Worm (Caenorhabditis elegans) whole organism, L4 larva: ENCODE data around the gene K08F4.5.

ENCODE experiments used
- F10B5.3 ChIP-seq: sonication (generic microtip); optimal IDR thresholded peaks from 2 replicates; lab custom pipeline; 2016; ENCODE audit warnings: mild to moderate bottlenecking, missing genetic modification characterization, missing compliant biosample characterization
- F37D6.2 ChIP-seq: sonication (generic microtip); optimal IDR thresholded peaks from 2 replicates; lab custom pipeline; 2016; ENCODE audit warnings: mild to moderate bottlenecking, missing genetic modification characterization, missing compliant biosample characterization
- F49E8.2 ChIP-seq: sonication (generic microtip); optimal IDR thresholded peaks from 2 replicates; lab custom pipeline; 2016; ENCODE audit warnings: missing compliant biosample characterization, mild to moderate bottlenecking, missing genetic modification characterization, borderline replicate concordance
- R02D3.7 ChIP-seq: fragments of 150-350 bp; sonication (generic microtip); optimal IDR thresholded peaks from 3 replicates; lab custom pipeline; 2014; ENCODE audit warnings: missing biosample characterization, missing genetic modification characterization
- T20F7.1 ChIP-seq: fragments of 200-800 bp; sonication (Bioruptor generic); optimal IDR thresholded peaks from 2 replicates; lab custom pipeline; 2018; ENCODE audit warnings: mild to moderate bottlenecking, missing genetic modification characterization, missing compliant biosample characterization
- Y105C5A.15 ChIP-seq: fragments of 200-800 bp; sonication (Bioruptor generic); IDR thresholded peaks from 2 replicates; pipeline ENCODE4 v1.3.6; 2022; ENCODE audit warnings: missing genetic modification characterization, missing compliant biosample characterization
- Y5F2A.4 ChIP-seq: fragments of 200-800 bp; sonication (Bioruptor generic); optimal IDR thresholded peaks from 2 replicates; lab custom pipeline; 2018; ENCODE audit warnings: mild to moderate bottlenecking, missing genetic modification characterization, missing compliant biosample characterization
- ZK337.2 ChIP-seq: fragments of 200-800 bp; sonication (Bioruptor generic); IDR thresholded peaks from 2 replicates; pipeline ENCODE4 v1.3.6; 2022; ENCODE audit warnings: missing genetic modification reagents, missing genetic modification characterization, missing compliant biosample characterization
- ZK546.5 ChIP-seq, 2 experiments: sonication (generic microtip); optimal IDR thresholded peaks; 2 replicates each; lab custom pipeline; 2017; ENCODE audit warnings: missing biosample characterization in 2 of 2, missing genetic modification characterization in 2 of 2
- aha-1 ChIP-seq: fragments of 150-350 bp; peaks from one replicate; lab custom pipeline; 2014; ENCODE audit warnings: missing biosample characterization, missing genetic modification characterization
- ama-1 ChIP-seq: fragments of 150-350 bp; optimal IDR thresholded peaks from 2 replicates; lab custom pipeline; 2014; ENCODE audit warnings: inconsistent platforms, mixed read lengths
- arid-1 ChIP-seq: fragments of 200-800 bp; sonication (Bioruptor generic); conservative IDR thresholded peaks from 2 replicates; pipeline ENCODE4 v1.3.6; 2022; ENCODE audit warnings: missing genetic modification reagents, missing genetic modification characterization, missing compliant biosample characterization
- ceh-20 ChIP-seq: fragments of 200-800 bp; sonication (Bioruptor generic); IDR thresholded peaks from 2 replicates; pipeline ENCODE4 v1.3.6; 2022; ENCODE audit warnings: missing genetic modification reagents, missing genetic modification characterization, missing compliant biosample characterization
- ceh-62 ChIP-seq: sonication (generic microtip); optimal IDR thresholded peaks from 2 replicates; lab custom pipeline; 2017; ENCODE audit warnings: missing biosample characterization, missing genetic modification characterization
- ctbp-1 ChIP-seq: fragments of 200-800 bp; sonication (Bioruptor generic); IDR thresholded peaks from 2 replicates; pipeline ENCODE4 v1.3.6; 2022; ENCODE audit warnings: missing genetic modification reagents, missing genetic modification characterization, missing compliant biosample characterization
- daf-19 ChIP-seq: fragments of 200-800 bp; sonication (Bioruptor generic); conservative IDR thresholded peaks from 2 replicates; pipeline ENCODE4 v1.3.6; 2022; ENCODE audit warnings: missing genetic modification characterization, missing compliant biosample characterization
- daf-8 ChIP-seq: fragments of 200-800 bp; sonication (Bioruptor generic); IDR thresholded peaks from 2 replicates; pipeline ENCODE4 v1.3.6; 2022; ENCODE audit warnings: missing genetic modification characterization, missing compliant biosample characterization
- dmd-6 ChIP-seq: fragments of 200-800 bp; sonication (Bioruptor generic); IDR thresholded peaks from 2 replicates; pipeline ENCODE4 v1.3.6; 2022; ENCODE audit warnings: missing genetic modification reagents, missing genetic modification characterization, missing compliant biosample characterization
- dmd-9 ChIP-seq: fragments of 200-800 bp; sonication (Bioruptor generic); IDR thresholded peaks from 2 replicates; pipeline ENCODE4 v1.3.6; 2022; ENCODE audit warnings: missing genetic modification reagents, missing genetic modification characterization, missing compliant biosample characterization
- dpl-1 ChIP-seq: fragments of 150-350 bp; optimal IDR thresholded peaks from 2 replicates; lab custom pipeline; 2014; ENCODE audit warnings: missing biosample characterization, missing genetic modification reagents, missing genetic modification characterization
- egl-43 ChIP-seq: fragments of 200-800 bp; sonication (Bioruptor generic); IDR thresholded peaks from 2 replicates; pipeline ENCODE4 v1.3.6; 2022; ENCODE audit warnings: missing genetic modification reagents, missing genetic modification characterization, missing compliant biosample characterization
- fos-1 ChIP-seq: fragments of 150-350 bp; optimal IDR thresholded peaks from 2 replicates; lab custom pipeline; 2014; ENCODE audit warnings: missing biosample characterization, missing genetic modification characterization
- lim-7 ChIP-seq: fragments of 200-800 bp; sonication (Bioruptor generic); IDR thresholded peaks from 2 replicates; pipeline ENCODE4 v1.3.6; 2022; ENCODE audit warnings: missing genetic modification characterization, missing compliant biosample characterization
- lin-13 ChIP-seq: fragments of 150-350 bp; optimal IDR thresholded peaks from 2 replicates; lab custom pipeline; 2014; ENCODE audit warnings: missing biosample characterization, missing genetic modification reagents, missing genetic modification characterization
- lin-29 ChIP-seq: fragments of 200-800 bp; sonication (Bioruptor generic); IDR thresholded peaks from 2 replicates; pipeline ENCODE4 v1.3.6; 2022; ENCODE audit warnings: missing genetic modification reagents, missing genetic modification characterization, missing compliant biosample characterization
- lin-38 ChIP-seq: fragments of 200-800 bp; sonication (Bioruptor generic); IDR thresholded peaks from 2 replicates; pipeline ENCODE4 v1.3.6; 2022; ENCODE audit warnings: missing genetic modification reagents, missing genetic modification characterization, missing compliant biosample characterization
- lsy-2 ChIP-seq, 2 experiments: fragments of 150-350 bp in 1 of 2; sonication (generic microtip) in 1 of 2; optimal IDR thresholded peaks; 2 replicates each; lab custom pipeline; 2014 to 2017; ENCODE audit warnings: missing biosample characterization in 2 of 2, missing genetic modification characterization in 2 of 2
- madf-9 ChIP-seq: fragments of 200-800 bp; sonication (Bioruptor generic); conservative IDR thresholded peaks from 2 replicates; pipeline ENCODE4 v1.3.6; 2022; ENCODE audit warnings: missing genetic modification reagents, missing genetic modification characterization, missing compliant biosample characterization
- mdl-1 ChIP-seq, 2 experiments: fragments of 150-350 bp in 1 of 2; sonication (generic microtip) in 1 of 2; optimal IDR thresholded peaks; 2 replicates each; lab custom pipeline; 2014 to 2017; ENCODE audit warnings: missing biosample characterization in 2 of 2, missing genetic modification characterization in 2 of 2
- mdt-29 ChIP-seq: fragments of 200-800 bp; sonication (Bioruptor generic); IDR thresholded peaks from 2 replicates; pipeline ENCODE4 v1.3.6; 2022; ENCODE audit warnings: missing genetic modification reagents, missing genetic modification characterization, missing compliant biosample characterization
- mxl-2 ChIP-seq: fragments of 200-800 bp; sonication (Bioruptor generic); conservative IDR thresholded peaks from 2 replicates; pipeline ENCODE4 v1.3.6; 2022; ENCODE audit warnings: missing genetic modification reagents, missing genetic modification characterization, missing compliant biosample characterization
- mxl-3 ChIP-seq: fragments of 200-800 bp; sonication (Bioruptor generic); optimal IDR thresholded peaks from 2 replicates; lab custom pipeline; 2018; ENCODE audit warnings: mild to moderate bottlenecking, missing genetic modification characterization, missing compliant biosample characterization
- nhr-102 ChIP-seq: sonication (generic microtip); optimal IDR thresholded peaks from 2 replicates; lab custom pipeline; 2016; ENCODE audit warnings: mild to moderate bottlenecking, missing genetic modification characterization, moderate library complexity, missing compliant biosample characterization
- nhr-11 ChIP-seq: fragments of 150-350 bp; optimal IDR thresholded peaks from 2 replicates; lab custom pipeline; 2014; ENCODE audit warnings: missing biosample characterization, missing genetic modification characterization
- nhr-25 ChIP-seq: sonication (generic microtip); optimal IDR thresholded peaks from 2 replicates; lab custom pipeline; 2017; ENCODE audit warnings: missing genetic modification characterization, mild to moderate bottlenecking, missing compliant biosample characterization, antibody characterized with exemption, moderate library complexity, borderline replicate concordance; ENCODE audit not compliant: insufficient read depth
- nhr-6 ChIP-seq: fragments of 150-350 bp; optimal IDR thresholded peaks from 2 replicates; lab custom pipeline; 2014; ENCODE audit warnings: missing biosample characterization, missing genetic modification characterization
- nhr-76 ChIP-seq: fragments of 150-350 bp; optimal IDR thresholded peaks from 2 replicates; lab custom pipeline; 2014; ENCODE audit warnings: missing biosample characterization, missing genetic modification characterization
- nhr-77 ChIP-seq: fragments of 150-350 bp; optimal IDR thresholded peaks from 2 replicates; lab custom pipeline; 2014; ENCODE audit warnings: missing biosample characterization, missing genetic modification characterization
- pha-4 ChIP-seq, 2 experiments: fragments of 150-350 bp in 1 of 2; fragments of 200-800 bp in 1 of 2; sonication (Bioruptor generic) in 1 of 2; IDR thresholded peaks in 1 of 2; optimal IDR thresholded peaks in 1 of 2; 2 replicates each; pipeline versions ENCODE4 v1.3.6 to Lab custom; 2014 to 2022; ENCODE audit warnings: missing genetic modification characterization in 2 of 2, missing genetic modification reagents in 2 of 2, missing biosample characterization in 1 of 2, missing compliant biosample characterization in 1 of 2
- rbr-2 ChIP-seq: sonication (generic microtip); optimal IDR thresholded peaks from 2 replicates; lab custom pipeline; 2016; ENCODE audit warnings: missing genotype, missing genetic modification characterization, missing compliant biosample characterization
- spr-3 ChIP-seq: fragments of 200-800 bp; sonication (Bioruptor generic); optimal IDR thresholded peaks from 2 replicates; lab custom pipeline; 2018; ENCODE audit warnings: mild to moderate bottlenecking, missing genetic modification characterization, missing compliant biosample characterization
- tra-1 ChIP-seq: fragments of 200-800 bp; sonication (Bioruptor generic); IDR thresholded peaks from 2 replicates; pipeline ENCODE4 v1.3.6; 2022; ENCODE audit warnings: missing genetic modification reagents, missing genetic modification characterization, missing compliant biosample characterization
- unc-130 ChIP-seq: sonication (generic microtip); optimal IDR thresholded peaks from 2 replicates; lab custom pipeline; 2016; ENCODE audit warnings: missing genetic modification reagents, missing genetic modification characterization, missing compliant biosample characterization
- unc-62 ChIP-seq, 3 experiments: fragments of 150-350 bp in 1 of 3; sonication (generic microtip); optimal IDR thresholded peaks in 2 of 3; peaks in 1 of 3; 1 replicate in 1 of 3; 2 replicates in 2 of 3; lab custom pipeline; 2014 to 2017; ENCODE audit warnings: missing biosample characterization in 3 of 3, missing genetic modification characterization in 3 of 3, missing genetic modification reagents in 3 of 3, missing genotype in 1 of 3
- vab-7 ChIP-seq: fragments of 200-800 bp; sonication (Bioruptor generic); IDR thresholded peaks from 2 replicates; pipeline ENCODE4 v1.3.6; 2022; ENCODE audit warnings: missing genetic modification reagents, missing genetic modification characterization, missing compliant biosample characterization
- zfp-2 ChIP-seq: sonication (generic microtip); optimal IDR thresholded peaks from 2 replicates; lab custom pipeline; 2016; ENCODE audit warnings: mild to moderate bottlenecking, missing genetic modification characterization, missing compliant biosample characterization
- zip-2 ChIP-seq: fragments of 150-350 bp; optimal IDR thresholded peaks from 2 replicates; lab custom pipeline; 2014; ENCODE audit warnings: missing biosample characterization, missing genetic modification characterization

Gene K08F4.5

ce11 chrIV:10137804-10138203 lies 2.1 kb upstream of the K08F4.5 start, which contains the start of gene K08F4.12:
Gene K08F4.12, plus strand, starts transcription at chrIV:10138104.
- TF ChIP-seq unc-62 (GFP tag; optimal IDR thresholded peaks at IDR 0.05 in 1 of 2; lab: Kevin White, UChicago) (no peak), unc-62 (tag; optimal IDR thresholded peaks at IDR 0.05; lab: Kevin White, UChicago) (no peak), ZK337.2 (GFP tag; lab: Robert Waterston, UW) (no peak), F10B5.3 (tag; lab: Kevin White, UChicago) (no peak), rbr-2 (tag; lab: Kevin White, UChicago) (no peak), ctbp-1 (GFP tag; lab: Robert Waterston, UW) (no peak), R02D3.7 (tag; lab: Kevin White, UChicago) (no peak)

- TF ChIP-seq dmd-6 (GFP tag; lab: Robert Waterston, UW) (no peak), arid-1 (no peak), aha-1 (tag; lab: Kevin White, UChicago) (no peak), F37D6.2 (tag; lab: Kevin White, UChicago) (no peak), nhr-6 (tag; lab: Kevin White, UChicago) (no peak), mdt-29 (no peak), lsy-2 (tag; optimal IDR thresholded peaks at IDR 0.05; lab: Kevin White, UChicago) (no peak), nhr-25 (tag; lab: Kevin White, UChicago) (no peak), mxl-2 (no peak), rbr-2 (tag; lab: Kevin White, UChicago) (no peak), vab-7 (GFP tag; lab: Robert Waterston, UW) (no peak), egl-43 (GFP tag; lab: Robert Waterston, UW) (no peak), daf-19 (GFP tag; lab: Robert Waterston, UW) (no peak), dmd-9 (GFP tag; lab: Robert Waterston, UW) (no peak), tra-1 (no peak), spr-3 (no peak), lim-7 (GFP tag; lab: Robert Waterston, UW) (no peak), F49E8.2 (no peak)
Observed at ce11 chrIV:10129957-10130356, 5.8 kb downstream of the K08F4.5 start, which contains the start of gene glt-3. Gene glt-3, plus strand, starts transcription at chrIV:10130257.

ce11 chrIV:10128906-10129386 lies 6.8 kb downstream of the K08F4.5 start, which contains the start of the genes gtbp-1 and K08F4.3:
Gene gtbp-1, minus strand, starts transcription at chrIV:10128956.
Gene K08F4.3, plus strand, starts transcription at chrIV:10129257.
- TF ChIP-seq nhr-11 (peak; percentile 60), zfp-2 (tag; lab: Kevin White, UChicago) (peak; percentile 72), T20F7.1 (GFP tag; lab: Kevin White, UChicago) (no peak), lin-29 (GFP tag; lab: Robert Waterston, UW) (no peak), nhr-77 (tag; lab: Kevin White, UChicago) (peak; percentile 66), dmd-9 (GFP tag; lab: Robert Waterston, UW) (no peak), mdl-1 (tag; optimal IDR thresholded peaks at IDR 0.05; lab: Kevin White, UChicago) (peak in 1 of 2 experiments; percentile 8), nhr-102 (tag; lab: Kevin White, UChicago) (no peak), mxl-3 (GFP tag; lab: Kevin White, UChicago) (peak; percentile 13), lin-13 (peak; percentile 55), lin-38 (no peak; the same call in 1 of the 2 replicates), fos-1 (no peak), dpl-1 (GFP tag; lab: Kevin White, UChicago) (peak; percentile 90), ceh-62 (tag; lab: Kevin White, UChicago) (no peak), nhr-76 (tag; lab: Kevin White, UChicago) (no peak), Y105C5A.15 (no peak), aha-1 (tag; lab: Kevin White, UChicago) (peak; percentile 98), ceh-20 (GFP tag; lab: Robert Waterston, UW) (0 out of 2 replicates have a peak, but pooled peaks have one; percentile 22), lsy-2 (tag; optimal IDR thresholded peaks at IDR 0.05; lab: Kevin White, UChicago) (no peak), pha-4 (GFP tag; IDR thresholded peaks at IDR 0.05; lab: Robert Waterston, UW) (no peak), pha-4 (tag; optimal IDR thresholded peaks at IDR 0.05; lab: Kevin White, UChicago) (peak; percentile 59), rbr-2 (tag; lab: Kevin White, UChicago) (peak; percentile 57), Y5F2A.4 (GFP tag; lab: Kevin White, UChicago) (no peak), daf-8 (GFP tag; lab: Robert Waterston, UW) (no peak), ama-1 (lab: Kevin White, UChicago) (peak; percentile 16), zip-2 (tag; lab: Kevin White, UChicago) (no peak), nhr-6 (tag; lab: Kevin White, UChicago) (peak; percentile 69), ZK546.5 (tag; optimal IDR thresholded peaks at IDR 0.05; lab: Kevin White, UChicago) (peak in 1 of 2 experiments; percentile 85), madf-9 (GFP tag; lab: Robert Waterston, UW) (no peak), unc-130 (GFP tag; lab: Kevin White, UChicago) (peak; percentile 32), daf-19 (GFP tag; lab: Robert Waterston, UW) (no peak)
